Fruit fly (Drosophila melanogaster): Measurements from ENCODE around the gene CG9692.

DNA sequence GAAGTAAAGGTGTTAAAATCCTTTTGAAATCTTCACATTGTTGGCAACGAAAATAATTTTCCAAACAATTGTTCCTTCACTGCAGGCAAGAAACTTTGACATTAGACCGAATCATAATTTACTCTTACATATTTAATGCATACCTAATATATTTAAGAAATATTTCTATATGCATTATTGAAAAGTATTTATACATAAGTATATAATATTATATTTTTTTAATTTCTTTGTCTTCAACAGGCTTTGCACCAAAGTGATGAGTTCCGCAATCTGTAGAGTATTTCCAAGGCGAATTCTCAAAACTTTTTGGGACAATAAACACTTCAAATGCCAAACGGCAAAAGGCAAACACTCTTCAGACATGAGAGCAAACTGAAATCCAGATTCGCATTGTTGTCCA lies 7.7 kb upstream of the CG9692 start:
- TF ChIP-seq lz (GFP tag; optimal IDR thresholded peaks at IDR 0.05) (no peak), CG11762 (GFP tag; optimal IDR thresholded peaks at IDR 0.05; ENCODE audit: insufficient read depth) (no peak), Smox (GFP tag; optimal IDR thresholded peaks at IDR 0.05) (peak; percentile 9), fd85E (GFP tag; optimal IDR thresholded peaks at IDR 0.05) (no peak), CG8632 (GFP tag; optimal IDR thresholded peaks at IDR 0.05) (no peak), Blimp-1 (GFP tag; optimal IDR thresholded peaks at IDR 0.05) (no peak), CG9139 (GFP tag; optimal IDR thresholded peaks at IDR 0.05) (no peak), topi (GFP tag; optimal IDR thresholded peaks at IDR 0.05) (no peak), CG10631 (GFP tag; optimal IDR thresholded peaks at IDR 0.05) (peak; percentile 17)

Measured in whole organism, prepupa.